Fruit fly (Drosophila melanogaster) whole organism, embryonic: ENCODE results near the gene CG32373.

Experiments used
- CG2712 ChIP-seq: fragments of 200-800 bp; optimal IDR thresholded peaks from 3 replicates; lab custom pipeline; 2019; ENCODE audit warnings: missing biosample characterization, mild to moderate bottlenecking, missing genetic modification characterization, moderate library complexity
- CG3281 ChIP-seq: fragments of 200-800 bp; sonication (Bioruptor generic); optimal IDR thresholded peaks from 3 replicates; lab custom pipeline; 2017; ENCODE audit warnings: missing biosample characterization, mild to moderate bottlenecking, missing genetic modification characterization
- CG34224 ChIP-seq: fragments of 200-800 bp; sonication (Bioruptor generic); IDR thresholded peaks from 3 replicates; pipeline ENCODE4 v1.3.6; 2022; ENCODE audit warnings: missing biosample characterization, missing genetic modification characterization; ENCODE audit not compliant: partially characterized antibody
- CG3995 ChIP-seq: fragments of 200-800 bp; sonication (Bioruptor generic); optimal IDR thresholded peaks from 3 replicates; lab custom pipeline; 2016; ENCODE audit warnings: missing biosample characterization, missing genetic modification characterization
- CG6854 ChIP-seq: fragments of 200-800 bp; sonication (Bioruptor generic); optimal IDR thresholded peaks from 3 replicates; lab custom pipeline; 2017; ENCODE audit warnings: missing biosample characterization, mild to moderate bottlenecking, missing genetic modification characterization
- CG7928 ChIP-seq: fragments of 200-800 bp; sonication (Bioruptor generic); optimal IDR thresholded peaks from 2 replicates; lab custom pipeline; 2017; ENCODE audit warnings: missing biosample characterization, mild to moderate bottlenecking, missing genetic modification characterization
- CrebB ChIP-seq: fragments of 200-800 bp; sonication (Bioruptor generic); optimal IDR thresholded peaks from 3 replicates; lab custom pipeline; 2018; ENCODE audit warnings: missing biosample characterization, mild to moderate bottlenecking, missing genetic modification characterization
- Dll ChIP-seq: fragments of 200-800 bp; sonication (Bioruptor generic); IDR thresholded peaks from 4 replicates; pipeline ENCODE4 v1.3.6; 2022; ENCODE audit warnings: missing biosample characterization, missing genetic modification characterization; ENCODE audit not compliant: partially characterized antibody
- Mrtf ChIP-seq: fragments of 200-800 bp; sonication (Bioruptor generic); IDR thresholded peaks from 3 replicates; pipeline ENCODE4 v1.3.6; 2022; ENCODE audit warnings: missing biosample characterization, missing genetic modification characterization
- NFAT ChIP-seq: fragments of 200-800 bp; sonication (Bioruptor generic); IDR thresholded peaks from 2 replicates; pipeline ENCODE4 v1.3.6; 2022; ENCODE audit warnings: missing biosample characterization, missing genetic modification characterization
- Rx ChIP-seq: fragments of 200-800 bp; sonication (Bioruptor generic); IDR thresholded peaks from 2 replicates; pipeline ENCODE4 v1.3.6; 2022; ENCODE audit warnings: missing biosample characterization, missing genetic modification characterization
- Sox100B ChIP-seq: fragments of 200-800 bp; sonication (Bioruptor generic); optimal IDR thresholded peaks from 3 replicates; lab custom pipeline; 2018; ENCODE audit warnings: missing biosample characterization, mild to moderate bottlenecking, missing genetic modification characterization
- dmrt99B ChIP-seq: fragments of 200-800 bp; sonication (Bioruptor generic); optimal IDR thresholded peaks from 2 replicates; lab custom pipeline; 2018; ENCODE audit warnings: missing biosample characterization, mild to moderate bottlenecking, missing genetic modification characterization, moderate library complexity
- dpn ChIP-seq, 2 experiments: fragments of 200-800 bp; sonication (Bioruptor generic); optimal IDR thresholded peaks; 3 replicates each; lab custom pipeline; 2016; ENCODE audit warnings: missing biosample characterization in 2 of 2, missing genetic modification characterization in 2 of 2

DNA sequence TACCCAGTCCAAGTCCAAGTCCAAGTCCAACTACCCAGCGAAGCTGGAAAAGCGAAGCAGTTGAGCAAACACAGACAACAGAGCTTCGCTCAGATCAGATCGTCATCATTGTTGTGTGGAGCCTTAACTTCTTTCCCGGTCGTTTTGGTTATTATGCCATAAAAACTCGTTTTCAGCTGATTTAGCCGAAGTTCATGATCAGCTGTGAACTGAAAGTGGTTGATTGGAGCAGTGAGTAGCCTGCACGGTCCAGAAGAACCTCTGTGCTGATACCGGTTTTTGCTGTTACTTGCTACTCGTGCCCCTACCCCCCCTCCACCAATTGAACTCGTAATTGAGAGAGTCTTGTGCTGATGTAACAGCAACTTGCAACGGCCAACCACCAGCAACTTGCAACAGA is 39.8 kb upstream of the CG32373 start:
- TF ChIP-seq CG3995 (GFP tag; lab: Kevin White, UChicago) (no peak), Mrtf (no peak), NFAT (GFP tag; lab: Robert Waterston, UW) (no peak), CG3281 (GFP tag; lab: Kevin White, UChicago) (no peak), Dll (GFP tag; lab: Robert Waterston, UW) (no peak), CG7928 (GFP tag; lab: Kevin White, UChicago) (no peak), dmrt99B (tag; lab: Kevin White, UChicago) (no peak), CG6854 (GFP tag; lab: Kevin White, UChicago) (no peak), CrebB (tag; lab: Kevin White, UChicago) (no peak), CG2712 (no peak), dpn (GFP tag; optimal IDR thresholded peaks at IDR 0.05; lab: Kevin White, UChicago) (no peak), CG34224 (GFP tag; lab: Robert Waterston, UW) (no peak), Sox100B (GFP tag; lab: Kevin White, UChicago) (no peak), Rx (GFP tag; lab: Robert Waterston, UW) (no peak)
